Worm (Caenorhabditis elegans): ENCODE data around the gene tag-209.

tag-209 gene

ce11 chrII:10765238-10765637 is 21.9 kb upstream of the tag-209 start:
- TF ChIP-seq unc-120 (tag; optimal IDR thresholded peaks at IDR 0.05; ENCODE audit: poor library complexity, severe bottlenecking) (no peak), drap-1 (GFP tag; optimal IDR thresholded peaks at IDR 0.05) (no peak), blmp-1 (tag; optimal IDR thresholded peaks at IDR 0.05) (no peak), ham-2 (GFP tag; optimal IDR thresholded peaks at IDR 0.05) (no peak), mab-5 (tag; optimal IDR thresholded peaks at IDR 0.05) (no peak), ces-1 (GFP tag; optimal IDR thresholded peaks at IDR 0.05) (no peak), mep-1 (tag; optimal IDR thresholded peaks at IDR 0.05) (no peak), nhr-12 (tag; optimal IDR thresholded peaks at IDR 0.05) (no peak), elt-3 (tag; optimal IDR thresholded peaks at IDR 0.05) (no peak), lin-13 (tag; optimal IDR thresholded peaks at IDR 0.05) (no peak), M03D4.4 (tag; optimal IDR thresholded peaks at IDR 0.05) (no peak), unc-62 (GFP tag; optimal IDR thresholded peaks at IDR 0.05) (no peak), nhr-2 (tag; optimal IDR thresholded peaks at IDR 0.05) (no peak), nhr-28 (tag; optimal IDR thresholded peaks at IDR 0.05) (no peak), sptf-1 (tag; optimal IDR thresholded peaks at IDR 0.05) (no peak), ztf-11 (tag; optimal IDR thresholded peaks at IDR 0.05) (no peak), zip-8 (tag; optimal IDR thresholded peaks at IDR 0.05) (no peak), tbx-8 (GFP tag; optimal IDR thresholded peaks at IDR 0.05) (no peak), bed-3 (GFP tag; optimal IDR thresholded peaks at IDR 0.05) (no peak), flh-1 (GFP tag; optimal IDR thresholded peaks at IDR 0.05) (no peak)

- TF ChIP-seq ces-1 (GFP tag; optimal IDR thresholded peaks at IDR 0.05) (peak; percentile 79), ztf-11 (tag; optimal IDR thresholded peaks at IDR 0.05) (no peak)
These were observed 20.3 kb upstream of the tag-209 start for ce11 chrII:10766773-10767172.

ce11 chrII:10767977-10768376 is 19.1 kb upstream of the tag-209 start:
- TF ChIP-seq zip-8 (tag; optimal IDR thresholded peaks at IDR 0.05) (no peak), pha-4 (tag; optimal IDR thresholded peaks at IDR 0.05) (no peak), drap-1 (GFP tag; optimal IDR thresholded peaks at IDR 0.05) (no peak), M03D4.4 (tag; optimal IDR thresholded peaks at IDR 0.05) (no peak), cnd-1 (tag; optimal IDR thresholded peaks at IDR 0.05) (no peak), ceh-83 (GFP tag; optimal IDR thresholded peaks at IDR 0.05) (no peak), mep-1 (tag; optimal IDR thresholded peaks at IDR 0.05) (no peak), nhr-237 (tag; optimal IDR thresholded peaks at IDR 0.05) (no peak), hlh-1 (tag; optimal IDR thresholded peaks at IDR 0.05) (no peak), mab-5 (tag; optimal IDR thresholded peaks at IDR 0.05) (no peak)

- TF ChIP-seq pha-4 (tag; optimal IDR thresholded peaks at IDR 0.05) (no peak), ztf-11 (tag; optimal IDR thresholded peaks at IDR 0.05) (no peak), ces-1 (GFP tag; optimal IDR thresholded peaks at IDR 0.05) (peak; percentile 88), mab-5 (tag; optimal IDR thresholded peaks at IDR 0.05) (no peak), cnd-1 (tag; optimal IDR thresholded peaks at IDR 0.05) (no peak), M03D4.4 (tag; optimal IDR thresholded peaks at IDR 0.05) (no peak)
These were observed 17.8 kb upstream of the tag-209 start for ce11 chrII:10769291-10769690.

- TF ChIP-seq mls-2 (tag; optimal IDR thresholded peaks at IDR 0.05) (no peak), hlh-1 (tag; optimal IDR thresholded peaks at IDR 0.05) (no peak), bed-3 (GFP tag; optimal IDR thresholded peaks at IDR 0.05) (no peak), ceh-43 (GFP tag; optimal IDR thresholded peaks at IDR 0.05) (no peak), cnd-1 (tag; optimal IDR thresholded peaks at IDR 0.05) (no peak), sem-2 (GFP tag; optimal IDR thresholded peaks at IDR 0.05) (no peak)
These were observed 9.1 kb upstream of the tag-209 start, which contains the start of gene mpz-1 for ce11 chrII:10778026-10778425. mpz-1 (minus strand) TSS chrII:10778126.

- TF ChIP-seq lin-13 (tag; optimal IDR thresholded peaks at IDR 0.05), result no peak
- no peak for TF ChIP-seq snpc-4 (tag; optimal IDR thresholded peaks at IDR 0.05)
- peak; percentile 50 for TF ChIP-seq ham-2 (GFP tag; optimal IDR thresholded peaks at IDR 0.05)
- no peak for TF ChIP-seq ces-1 (GFP tag; optimal IDR thresholded peaks at IDR 0.05)
- TF ChIP-seq unc-62 (GFP tag; optimal IDR thresholded peaks at IDR 0.05), result no peak
- TF ChIP-seq blmp-1 (tag; optimal IDR thresholded peaks at IDR 0.05), result no peak
These were observed 3.7 kb upstream of the tag-209 start, which contains the start of gene ect-2 for ce11 chrII:10783201-10783962. ect-2 (minus strand) TSS chrII:10783962.
